Fruit fly (Drosophila melanogaster): Measurements from ENCODE around the gene wfs1.

dm6 chr3R:22673528-22673959, 16.6 kb downstream of the wfs1 start:
- TF ChIP-seq CG8478 (optimal IDR thresholded peaks at IDR 0.05) (no peak), psq (optimal IDR thresholded peaks at IDR 0.05) (no peak), Dll (optimal IDR thresholded peaks at IDR 0.05) (no peak)

All from whole organism.